Fruit fly (Drosophila melanogaster) whole organism, embryonic: ENCODE results near the gene CG15473.

Source experiments
- Ada2b ChIP-seq: fragments of 200-800 bp; sonication (Bioruptor generic); IDR thresholded peaks from 2 replicates; pipeline ENCODE4 v1.3.6; 2022; ENCODE audit warnings: missing biosample characterization, missing genetic modification characterization
- BEAF-32 ChIP-seq: fragments of 200-800 bp; sonication (Bioruptor generic); optimal IDR thresholded peaks from 3 replicates; lab custom pipeline; 2017; ENCODE audit warnings: missing biosample characterization, missing genetic modification characterization, mild to moderate bottlenecking, moderate library complexity, missing genetic modification reagents
- CG10147 ChIP-seq: fragments of 200-800 bp; sonication (Bioruptor generic); optimal IDR thresholded peaks from 2 replicates; lab custom pipeline; 2019; ENCODE audit warnings: missing biosample characterization, mild to moderate bottlenecking, missing genetic modification characterization, moderate library complexity
- CG10209 ChIP-seq: fragments of 200-800 bp; sonication (Bioruptor generic); optimal IDR thresholded peaks from 3 replicates; lab custom pipeline; 2017; ENCODE audit warnings: missing biosample characterization, mild to moderate bottlenecking, missing genetic modification characterization, missing genetic modification reagents
- CG10979 ChIP-seq: fragments of 200-800 bp; sonication (Bioruptor generic); optimal IDR thresholded peaks from 2 replicates; lab custom pipeline; 2018; ENCODE audit warnings: missing biosample characterization, mild to moderate bottlenecking, missing genetic modification characterization, moderate library complexity
- CG12071 ChIP-seq: fragments of 200-800 bp; sonication (Bioruptor generic); optimal IDR thresholded peaks from 3 replicates; lab custom pipeline; 2018; ENCODE audit warnings: missing biosample characterization, mild to moderate bottlenecking, missing genetic modification characterization
- CG12391 ChIP-seq: fragments of 200-800 bp; sonication (Bioruptor generic); optimal IDR thresholded peaks from 3 replicates; lab custom pipeline; 2018; ENCODE audit warnings: missing biosample characterization, mild to moderate bottlenecking, missing genetic modification characterization, moderate library complexity
- CG12659 ChIP-seq: fragments of 200-800 bp; sonication (Bioruptor generic); optimal IDR thresholded peaks from 3 replicates; lab custom pipeline; 2017; ENCODE audit warnings: mild to moderate bottlenecking, missing biosample characterization, missing genetic modification reagents, missing genetic modification characterization
- CG12942 ChIP-seq: fragments of 200-800 bp; sonication (Bioruptor generic); optimal IDR thresholded peaks from 3 replicates; lab custom pipeline; 2016; ENCODE audit warnings: missing biosample characterization, missing genetic modification characterization
- CG14710 ChIP-seq: fragments of 200-800 bp; sonication (Bioruptor generic); optimal IDR thresholded peaks from 3 replicates; lab custom pipeline; 2019; ENCODE audit warnings: missing biosample characterization, mild to moderate bottlenecking, missing genetic modification characterization, moderate library complexity
- CG14860 ChIP-seq: fragments of 200-800 bp; sonication (Bioruptor generic); IDR thresholded peaks from 3 replicates; pipeline ENCODE4 v1.3.6; 2022; ENCODE audit warnings: missing biosample characterization, missing genetic modification characterization; ENCODE audit not compliant: partially characterized antibody
- CG17186 ChIP-seq: fragments of 200-800 bp; sonication (Bioruptor generic); optimal IDR thresholded peaks from 3 replicates; lab custom pipeline; 2017; ENCODE audit warnings: missing biosample characterization, missing genetic modification reagents, missing genetic modification characterization
- CG18764 ChIP-seq: fragments of 200-800 bp; sonication (Bioruptor generic); optimal IDR thresholded peaks from 3 replicates; lab custom pipeline; 2016; ENCODE audit warnings: missing biosample characterization, missing genetic modification characterization
- CG2120 ChIP-seq: fragments of 200-800 bp; sonication (Bioruptor generic); optimal IDR thresholded peaks from 3 replicates; lab custom pipeline; 2016; ENCODE audit warnings: missing biosample characterization, missing genetic modification characterization
- CG2129 ChIP-seq: fragments of 200-800 bp; sonication (Bioruptor generic); IDR thresholded peaks from 2 replicates; pipeline ENCODE4 v1.3.6; 2022; ENCODE audit warnings: missing biosample characterization, missing genetic modification characterization; ENCODE audit not compliant: partially characterized antibody
- CG3065 ChIP-seq: fragments of 200-800 bp; sonication (Bioruptor generic); optimal IDR thresholded peaks from 2 replicates; lab custom pipeline; 2016; ENCODE audit warnings: missing biosample characterization, missing genetic modification characterization
- CG5953 ChIP-seq: fragments of 200-800 bp; sonication (Bioruptor generic); IDR thresholded peaks from 2 replicates; pipeline ENCODE4 v1.3.6; 2022; ENCODE audit warnings: missing biosample characterization, missing genetic modification characterization
- CG7271 ChIP-seq: fragments of 200-800 bp; sonication (Bioruptor generic); optimal IDR thresholded peaks from 2 replicates; lab custom pipeline; 2018; ENCODE audit warnings: missing biosample characterization, mild to moderate bottlenecking, missing genetic modification characterization, moderate library complexity
- CG7963 ChIP-seq: fragments of 200-800 bp; sonication (Bioruptor generic); IDR thresholded peaks from 3 replicates; pipeline ENCODE4 v1.3.6; 2022; ENCODE audit warnings: missing biosample characterization, missing genetic modification characterization; ENCODE audit not compliant: partially characterized antibody
- CG9932 ChIP-seq: fragments of 200-800 bp; sonication (Bioruptor generic); IDR thresholded peaks from 2 replicates; pipeline ENCODE4 v1.3.6; 2022; ENCODE audit warnings: missing biosample characterization, missing genetic modification characterization
- D ChIP-seq, 2 experiments: fragments of 200-800 bp in 1 of 2; fragments of >200 bp in 1 of 2; sonication (Bioruptor generic) in 1 of 2; optimal IDR thresholded peaks; 2 replicates in 1 of 2; 3 replicates in 1 of 2; lab custom pipeline; 2017; ENCODE audit warnings: mild to moderate bottlenecking in 1 of 2, missing biosample characterization in 1 of 2, missing genetic modification characterization in 1 of 2, missing genetic modification reagents in 1 of 2
- Dp ChIP-seq: fragments of 200-800 bp; sonication (Bioruptor generic); optimal IDR thresholded peaks from 2 replicates; lab custom pipeline; 2018; ENCODE audit warnings: missing biosample characterization, mild to moderate bottlenecking, missing genetic modification characterization, moderate library complexity
- E2f2 ChIP-seq: fragments of 200-800 bp; sonication (Bioruptor generic); IDR thresholded peaks from 2 replicates; pipeline ENCODE4 v1.3.6; 2022; ENCODE audit warnings: missing biosample characterization, missing genetic modification characterization
- Hand ChIP-seq: fragments of 200-800 bp; sonication (Bioruptor generic); optimal IDR thresholded peaks from 2 replicates; lab custom pipeline; 2017; ENCODE audit warnings: mild to moderate bottlenecking, missing biosample characterization, missing genetic modification reagents, missing genetic modification characterization
- MBD-R2 ChIP-seq: fragments of 200-800 bp; sonication (Bioruptor generic); IDR thresholded peaks from 2 replicates; pipeline ENCODE4 v1.3.6; 2022; ENCODE audit warnings: missing biosample characterization, missing genetic modification characterization
- Mad ChIP-seq: fragments of 200-800 bp; sonication (Bioruptor generic); optimal IDR thresholded peaks from 2 replicates; lab custom pipeline; 2016; ENCODE audit warnings: missing biosample characterization, missing genetic modification characterization
- Max ChIP-seq: fragments of 200-800 bp; sonication (Bioruptor generic); optimal IDR thresholded peaks from 2 replicates; lab custom pipeline; 2016; ENCODE audit warnings: missing biosample characterization, mild to moderate bottlenecking, missing genetic modification characterization
- NFAT ChIP-seq: fragments of 200-800 bp; sonication (Bioruptor generic); IDR thresholded peaks from 2 replicates; pipeline ENCODE4 v1.3.6; 2022; ENCODE audit warnings: missing biosample characterization, missing genetic modification characterization
- Nf-YC ChIP-seq: fragments of 200-800 bp; optimal IDR thresholded peaks from 3 replicates; lab custom pipeline; 2019; ENCODE audit warnings: missing biosample characterization, mild to moderate bottlenecking, missing genetic modification characterization, moderate library complexity
- Stat92E ChIP-seq, 3 experiments: fragments of >200 bp in 2 of 3; fragments of 200-800 bp in 1 of 3; sonication (Bioruptor generic) in 1 of 3; optimal IDR thresholded peaks; 2 replicates each; lab custom pipeline; 2017 to 2019; ENCODE audit warnings: missing biosample characterization in 3 of 3, missing genetic modification characterization in 3 of 3, mild to moderate bottlenecking in 1 of 3, moderate library complexity in 1 of 3
- Trl ChIP-seq, 3 experiments: fragments of >200 bp in 2 of 3; fragments of 200-800 bp in 1 of 3; sonication (Bioruptor generic) in 1 of 3; optimal IDR thresholded peaks; 2 replicates in 1 of 3; 3 replicates in 2 of 3; lab custom pipeline; 2016 to 2017; ENCODE audit warnings: missing biosample characterization in 1 of 3, missing genetic modification characterization in 1 of 3
- ara ChIP-seq: fragments of 200-800 bp; sonication (Bioruptor generic); IDR thresholded peaks from 2 replicates; pipeline ENCODE4 v1.3.6; 2022; ENCODE audit warnings: missing biosample characterization, missing genetic modification characterization
- chm ChIP-seq: fragments of 200-800 bp; sonication (Bioruptor generic); IDR thresholded peaks from 2 replicates; pipeline ENCODE4 v1.3.6; 2022; ENCODE audit warnings: missing biosample characterization, missing genetic modification characterization
- dmrt99B ChIP-seq: fragments of 200-800 bp; sonication (Bioruptor generic); optimal IDR thresholded peaks from 2 replicates; lab custom pipeline; 2018; ENCODE audit warnings: missing biosample characterization, mild to moderate bottlenecking, missing genetic modification characterization, moderate library complexity
- fd3F ChIP-seq: fragments of 200-800 bp; sonication (Bioruptor generic); optimal IDR thresholded peaks from 2 replicates; lab custom pipeline; 2018; ENCODE audit warnings: missing biosample characterization, mild to moderate bottlenecking, missing genetic modification characterization, moderate library complexity
- fd64A ChIP-seq: fragments of 200-800 bp; sonication (Bioruptor generic); optimal IDR thresholded peaks from 3 replicates; lab custom pipeline; 2018; ENCODE audit warnings: missing biosample characterization, mild to moderate bottlenecking, missing genetic modification characterization
- gcm2 ChIP-seq: fragments of 200-800 bp; sonication (Bioruptor generic); optimal IDR thresholded peaks from 2 replicates; lab custom pipeline; 2016; ENCODE audit warnings: missing biosample characterization, missing genetic modification characterization
- gsb-n ChIP-seq: fragments of 200-800 bp; sonication (Bioruptor generic); optimal IDR thresholded peaks from 3 replicates; lab custom pipeline; 2018; ENCODE audit warnings: missing biosample characterization, mild to moderate bottlenecking, missing genetic modification characterization
- hb ChIP-seq: fragments of 200-800 bp; sonication (Bioruptor generic); IDR thresholded peaks from 3 replicates; pipeline ENCODE4 v1.3.6; 2022; ENCODE audit warnings: missing biosample characterization, missing genetic modification characterization; ENCODE audit not compliant: partially characterized antibody
- hkb ChIP-seq, 2 experiments: fragments of 200-800 bp in 1 of 2; fragments of >200 bp in 1 of 2; sonication (Bioruptor generic) in 1 of 2; IDR thresholded peaks in 1 of 2; optimal IDR thresholded peaks in 1 of 2; 2 replicates each; pipeline versions ENCODE4 v1.3.6 to Lab custom; 2017 to 2022; ENCODE audit warnings: missing biosample characterization in 1 of 2, missing genetic modification characterization in 1 of 2
- nerfin-1 ChIP-seq: fragments of 200-800 bp; sonication (Bioruptor generic); optimal IDR thresholded peaks from 3 replicates; lab custom pipeline; 2019; ENCODE audit warnings: missing biosample characterization, mild to moderate bottlenecking, missing genetic modification characterization, moderate library complexity
- nmo ChIP-seq: fragments of 200-800 bp; sonication (Bioruptor generic); optimal IDR thresholded peaks from 2 replicates; lab custom pipeline; 2018; ENCODE audit warnings: missing biosample characterization, mild to moderate bottlenecking, missing genetic modification characterization, moderate library complexity
- pum ChIP-seq: fragments of 200-800 bp; sonication (Bioruptor generic); optimal IDR thresholded peaks from 2 replicates; lab custom pipeline; 2016; ENCODE audit warnings: missing biosample characterization, missing genetic modification characterization
- rib ChIP-seq: fragments of 200-800 bp; sonication (Bioruptor generic); IDR thresholded peaks from 2 replicates; pipeline ENCODE4 v1.3.6; 2022; ENCODE audit warnings: missing biosample characterization, missing genetic modification characterization
- row ChIP-seq: fragments of 200-800 bp; sonication (Bioruptor generic); IDR thresholded peaks from 3 replicates; pipeline ENCODE4 v1.3.6; 2022; ENCODE audit warnings: missing biosample characterization, missing genetic modification characterization
- sc ChIP-seq, 3 experiments: fragments of >200 bp in 2 of 3; fragments of 200-800 bp in 1 of 3; sonication (Bioruptor generic) in 1 of 3; optimal IDR thresholded peaks; 2 replicates in 2 of 3; 3 replicates in 1 of 3; lab custom pipeline; 2017; ENCODE audit warnings: mild to moderate bottlenecking in 1 of 3, missing biosample characterization in 1 of 3, missing genetic modification characterization in 1 of 3, missing genetic modification reagents in 1 of 3
- sens ChIP-seq: fragments of 200-800 bp; sonication (Bioruptor generic); peaks from one replicate; lab custom pipeline; 2016; ENCODE audit warnings: missing biosample characterization, missing genetic modification characterization
- stwl ChIP-seq: fragments of 200-800 bp; sonication (Bioruptor generic); optimal IDR thresholded peaks from 3 replicates; lab custom pipeline; 2018; ENCODE audit warnings: missing biosample characterization, mild to moderate bottlenecking, missing genetic modification characterization, moderate library complexity

Gene CG15473

dm6 chrX:4649751-4650150 lies 4.5 kb downstream of the CG15473 start, which contains the start of the genes Cbp80 and Torsin (continued):
- TF ChIP-seq CG18764 (GFP tag; lab: Kevin White, UChicago) (no peak), CG14710 (peak; percentile 37), sc (optimal IDR thresholded peaks at IDR 0.05; lab: Kevin White, UChicago) (no peak), sc (GFP tag; optimal IDR thresholded peaks at IDR 0.05; lab: Kevin White, UChicago) (no peak), gcm2 (GFP tag; lab: Kevin White, UChicago) (no peak), Nf-YC (tag; lab: Kevin White, UChicago) (peak; percentile 20), CG10147 (GFP tag; lab: Kevin White, UChicago) (peak; percentile 1), CG10209 (GFP tag; lab: Kevin White, UChicago) (no peak), Stat92E (GFP tag; optimal IDR thresholded peaks at IDR 0.05; lab: Kevin White, UChicago) (no peak), row (GFP tag; lab: Robert Waterston, UW) (peak; percentile 70), Max (GFP tag; lab: Kevin White, UChicago) (no peak), CG17186 (GFP tag; lab: Kevin White, UChicago) (peak; percentile 45), Trl (optimal IDR thresholded peaks at IDR 0.05; lab: Kevin White, UChicago) (no peak), Trl (GFP tag; optimal IDR thresholded peaks at IDR 0.05; lab: Kevin White, UChicago) (peak; percentile 19), chm (GFP tag; lab: Robert Waterston, UW) (no peak), nmo (peak; percentile 42), rib (GFP tag; lab: Robert Waterston, UW) (no peak), CG14860 (GFP tag; lab: Robert Waterston, UW) (peak; percentile 94), Dp (GFP tag; lab: Kevin White, UChicago) (peak; percentile 46), E2f2 (GFP tag; lab: Robert Waterston, UW) (peak; percentile 54), Ada2b (GFP tag; lab: Robert Waterston, UW) (0 out of 2 replicates have a peak, but pooled peaks have one; percentile 9), CG2129 (GFP tag; lab: Robert Waterston, UW) (peak; percentile 67), CG3065 (GFP tag; lab: Kevin White, UChicago) (no peak), hb (GFP tag; lab: Robert Waterston, UW) (peak; percentile 91), MBD-R2 (peak; percentile 83), CG2120 (GFP tag; lab: Kevin White, UChicago) (peak; percentile 30), sens (GFP tag; lab: Kevin White, UChicago) (peak; percentile 76), CG12391 (peak; percentile 14), CG12071 (GFP tag; lab: Kevin White, UChicago) (no peak), Mad (GFP tag; lab: Kevin White, UChicago) (peak; percentile 39), nerfin-1 (tag; lab: Kevin White, UChicago) (peak; percentile 68), Hand (GFP tag; lab: Kevin White, UChicago) (no peak), fd3F (GFP tag; lab: Kevin White, UChicago) (no peak), CG9932 (peak; percentile 45; the same call in 1 of the 2 replicates), CG12659 (peak; percentile 36), CG5953 (no peak), gsb-n (tag; lab: Kevin White, UChicago) (no peak), BEAF-32 (GFP tag; lab: Kevin White, UChicago) (peak; percentile 81), dmrt99B (no peak), fd64A (GFP tag; lab: Kevin White, UChicago) (no peak), CG10979 (tag; lab: Kevin White, UChicago) (no peak), stwl (tag; lab: Kevin White, UChicago) (peak; percentile 56), CG7963 (peak; percentile 81), pum (GFP tag; lab: Kevin White, UChicago) (no peak), CG7271 (tag; lab: Kevin White, UChicago) (no peak), CG12942 (GFP tag; lab: Kevin White, UChicago) (no peak), D (optimal IDR thresholded peaks at IDR 0.05; lab: Kevin White, UChicago) (peak; percentile 19), D (GFP tag; optimal IDR thresholded peaks at IDR 0.05; lab: Kevin White, UChicago) (no peak), NFAT (GFP tag; lab: Robert Waterston, UW) (no peak), ara (GFP tag; lab: Robert Waterston, UW) (no peak), hkb (optimal IDR thresholded peaks at IDR 0.05; lab: Kevin White, UChicago) (no peak), hkb (GFP tag; IDR thresholded peaks at IDR 0.05; lab: Robert Waterston, UW) (no peak; the same call in 1 of the 2 replicates)
